Worm (Caenorhabditis elegans) whole organism, L4 larva: ENCODE measurements around the gene F44E2.4.

ENCODE experiments used
- Y5F2A.4 ChIP-seq: fragments of 200-800 bp; sonication (Bioruptor generic); optimal IDR thresholded peaks from 2 replicates; lab custom pipeline; 2018; ENCODE audit warnings: mild to moderate bottlenecking, missing genetic modification characterization, missing compliant biosample characterization
- ZK546.5 ChIP-seq, 2 experiments: sonication (generic microtip); optimal IDR thresholded peaks; 2 replicates each; lab custom pipeline; 2017; ENCODE audit warnings: missing biosample characterization in 2 of 2, missing genetic modification characterization in 2 of 2
- aha-1 ChIP-seq: fragments of 150-350 bp; peaks from one replicate; lab custom pipeline; 2014; ENCODE audit warnings: missing biosample characterization, missing genetic modification characterization
- aly-2 ChIP-seq: sonication (generic microtip); optimal IDR thresholded peaks from 2 replicates; lab custom pipeline; 2018; ENCODE audit warnings: missing biosample characterization, missing genetic modification characterization
- ama-1 ChIP-seq: fragments of 150-350 bp; optimal IDR thresholded peaks from 2 replicates; lab custom pipeline; 2014; ENCODE audit warnings: inconsistent platforms, mixed read lengths
- daf-12 ChIP-seq: fragments of 150-350 bp; optimal IDR thresholded peaks from 2 replicates; lab custom pipeline; 2014; ENCODE audit warnings: missing biosample characterization, missing genetic modification reagents, missing genetic modification characterization
- jun-1 ChIP-seq: fragments of 150-350 bp; optimal IDR thresholded peaks from 2 replicates; lab custom pipeline; 2014; ENCODE audit warnings: missing biosample characterization, missing genetic modification reagents, missing genetic modification characterization
- nhr-111 ChIP-seq: fragments of 200-800 bp; sonication (Bioruptor generic); optimal IDR thresholded peaks from 2 replicates; lab custom pipeline; 2018; ENCODE audit warnings: mild to moderate bottlenecking, missing genetic modification characterization, missing compliant biosample characterization
- pha-4 ChIP-seq, 2 experiments: fragments of 150-350 bp in 1 of 2; fragments of 200-800 bp in 1 of 2; sonication (Bioruptor generic) in 1 of 2; IDR thresholded peaks in 1 of 2; optimal IDR thresholded peaks in 1 of 2; 2 replicates each; pipeline versions ENCODE4 v1.3.6 to Lab custom; 2014 to 2022; ENCODE audit warnings: missing genetic modification characterization in 2 of 2, missing genetic modification reagents in 2 of 2, missing biosample characterization in 1 of 2, missing compliant biosample characterization in 1 of 2
- zfp-3 ChIP-seq: fragments of 200-800 bp; sonication (Bioruptor generic); conservative IDR thresholded peaks from 2 replicates; pipeline ENCODE4 v1.3.6; 2022; ENCODE audit warnings: missing genetic modification reagents, missing genetic modification characterization, missing compliant biosample characterization

DNA sequence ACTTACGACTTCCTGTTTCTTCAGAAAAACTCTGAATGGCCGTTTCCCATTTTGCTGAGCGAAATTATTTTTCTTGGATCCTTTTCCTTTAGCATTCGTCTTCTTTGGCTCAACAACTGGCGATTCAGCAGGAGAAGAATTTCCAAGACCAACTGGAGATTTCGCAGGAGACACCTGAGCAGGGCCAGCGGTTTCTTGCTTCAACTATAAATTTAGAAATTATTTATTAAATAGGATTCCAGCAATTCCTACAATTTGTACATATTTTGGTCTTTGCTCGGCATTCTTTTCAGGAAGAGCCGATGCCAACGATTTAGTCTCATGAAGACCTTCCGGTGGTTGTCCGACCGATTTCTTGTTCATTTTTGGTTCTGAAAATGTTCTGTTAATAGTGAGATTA lies 11.3 kb upstream of the F44E2.4 start, which contains the start of gene F44E2.8:
- TF ChIP-seq zfp-3 (GFP tag; lab: Robert Waterston, UW) (no peak), jun-1 (tag; lab: Kevin White, UChicago) (no peak), ZK546.5 (tag; optimal IDR thresholded peaks at IDR 0.05; lab: Kevin White, UChicago) (no peak), aly-2 (tag; lab: Kevin White, UChicago) (no peak), nhr-111 (no peak), daf-12 (tag; lab: Kevin White, UChicago) (no peak), aha-1 (tag; lab: Kevin White, UChicago) (no peak), Y5F2A.4 (GFP tag; lab: Kevin White, UChicago) (no peak), ama-1 (lab: Kevin White, UChicago) (no peak), pha-4 (GFP tag; IDR thresholded peaks at IDR 0.05; lab: Robert Waterston, UW) (no peak), pha-4 (tag; optimal IDR thresholded peaks at IDR 0.05; lab: Kevin White, UChicago) (no peak)
